Fruit fly (Drosophila melanogaster) whole organism, embryonic: Measurements from ENCODE around the gene CG17549.

Source experiments
- CG10209 ChIP-seq: fragments of 200-800 bp; sonication (Bioruptor generic); optimal IDR thresholded peaks from 3 replicates; lab custom pipeline; 2017; ENCODE audit warnings: missing biosample characterization, mild to moderate bottlenecking, missing genetic modification characterization, missing genetic modification reagents
- CG10543 ChIP-seq: fragments of 200-800 bp; sonication (Bioruptor generic); optimal IDR thresholded peaks from 3 replicates; lab custom pipeline; 2017; ENCODE audit warnings: missing biosample characterization, mild to moderate bottlenecking, missing genetic modification characterization, moderate library complexity
- CG10654 ChIP-seq: fragments of 200-800 bp; sonication (Bioruptor generic); optimal IDR thresholded peaks from 2 replicates; lab custom pipeline; 2016; ENCODE audit warnings: missing biosample characterization, missing genetic modification characterization
- CG11695 ChIP-seq: fragments of 200-800 bp; sonication (Bioruptor generic); IDR thresholded peaks from 3 replicates; pipeline ENCODE4 v1.3.6; 2022; ENCODE audit warnings: missing biosample characterization, missing genetic modification characterization
- CG12299 ChIP-seq: fragments of 200-800 bp; sonication (Bioruptor generic); optimal IDR thresholded peaks from 2 replicates; lab custom pipeline; 2018; ENCODE audit warnings: missing biosample characterization, mild to moderate bottlenecking, missing genetic modification characterization
- CG12391 ChIP-seq: fragments of 200-800 bp; sonication (Bioruptor generic); optimal IDR thresholded peaks from 3 replicates; lab custom pipeline; 2018; ENCODE audit warnings: missing biosample characterization, mild to moderate bottlenecking, missing genetic modification characterization, moderate library complexity
- CG12659 ChIP-seq: fragments of 200-800 bp; sonication (Bioruptor generic); optimal IDR thresholded peaks from 3 replicates; lab custom pipeline; 2017; ENCODE audit warnings: mild to moderate bottlenecking, missing biosample characterization, missing genetic modification reagents, missing genetic modification characterization
- CG13123 ChIP-seq: fragments of 200-800 bp; sonication (Bioruptor generic); optimal IDR thresholded peaks from 2 replicates; lab custom pipeline; 2016; ENCODE audit warnings: missing biosample characterization, missing genetic modification characterization
- CG15269 ChIP-seq: fragments of 200-800 bp; sonication (Bioruptor generic); optimal IDR thresholded peaks from 2 replicates; lab custom pipeline; 2018; ENCODE audit warnings: missing biosample characterization, mild to moderate bottlenecking, missing genetic modification characterization, moderate library complexity
- CG18599 ChIP-seq: fragments of 200-800 bp; sonication (Bioruptor generic); optimal IDR thresholded peaks from 3 replicates; lab custom pipeline; 2017; ENCODE audit warnings: missing biosample characterization, missing genetic modification characterization, mild to moderate bottlenecking, moderate library complexity, missing genetic modification reagents
- CG2120 ChIP-seq: fragments of 200-800 bp; sonication (Bioruptor generic); optimal IDR thresholded peaks from 3 replicates; lab custom pipeline; 2016; ENCODE audit warnings: missing biosample characterization, missing genetic modification characterization
- CG2889 ChIP-seq: fragments of 200-800 bp; sonication (Bioruptor generic); IDR thresholded peaks from 3 replicates; pipeline ENCODE4 v1.3.6; 2022; ENCODE audit warnings: missing biosample characterization, missing genetic modification characterization
- CG30020 ChIP-seq: fragments of 200-800 bp; optimal IDR thresholded peaks from 2 replicates; lab custom pipeline; 2019; ENCODE audit warnings: missing biosample characterization, mild to moderate bottlenecking, missing genetic modification characterization, moderate library complexity
- CG34224 ChIP-seq: fragments of 200-800 bp; sonication (Bioruptor generic); IDR thresholded peaks from 3 replicates; pipeline ENCODE4 v1.3.6; 2022; ENCODE audit warnings: missing biosample characterization, missing genetic modification characterization; ENCODE audit not compliant: partially characterized antibody
- CG4282 ChIP-seq: fragments of 200-800 bp; sonication (Bioruptor generic); optimal IDR thresholded peaks from 2 replicates; lab custom pipeline; 2016; ENCODE audit warnings: missing biosample characterization, missing genetic modification characterization
- CG6272 ChIP-seq: fragments of 200-800 bp; sonication (Bioruptor generic); IDR thresholded peaks from 2 replicates; pipeline ENCODE4 v1.3.6; 2022; ENCODE audit warnings: missing biosample characterization, missing genetic modification characterization
- CG6813 ChIP-seq: fragments of 200-800 bp; sonication (Bioruptor generic); optimal IDR thresholded peaks from 2 replicates; lab custom pipeline; 2017; ENCODE audit warnings: missing biosample characterization, missing genetic modification characterization, mild to moderate bottlenecking, moderate library complexity, missing genetic modification reagents
- CG7271 ChIP-seq: fragments of 200-800 bp; sonication (Bioruptor generic); optimal IDR thresholded peaks from 2 replicates; lab custom pipeline; 2018; ENCODE audit warnings: missing biosample characterization, mild to moderate bottlenecking, missing genetic modification characterization, moderate library complexity
- CG7839 ChIP-seq: fragments of 200-800 bp; sonication (Bioruptor generic); optimal IDR thresholded peaks from 3 replicates; lab custom pipeline; 2018; ENCODE audit warnings: missing biosample characterization, mild to moderate bottlenecking, missing genetic modification characterization, moderate library complexity
- CG8281 ChIP-seq: fragments of 200-800 bp; sonication (Bioruptor generic); optimal IDR thresholded peaks from 2 replicates; lab custom pipeline; 2018; ENCODE audit warnings: missing biosample characterization, mild to moderate bottlenecking, missing genetic modification characterization, moderate library complexity
- CG9609 ChIP-seq: fragments of 200-800 bp; sonication (Bioruptor generic); optimal IDR thresholded peaks from 3 replicates; lab custom pipeline; 2016; ENCODE audit warnings: missing biosample characterization, missing genetic modification characterization
- CG9876 ChIP-seq: fragments of 200-800 bp; sonication (Bioruptor generic); optimal IDR thresholded peaks from 2 replicates; lab custom pipeline; 2016; ENCODE audit warnings: missing biosample characterization, missing genetic modification characterization
- D19B ChIP-seq: fragments of 200-800 bp; sonication (Bioruptor generic); optimal IDR thresholded peaks from 2 replicates; lab custom pipeline; 2017; ENCODE audit warnings: missing biosample characterization, mild to moderate bottlenecking, missing genetic modification characterization
- Dbx ChIP-seq: fragments of 200-800 bp; sonication (Bioruptor generic); IDR thresholded peaks from 3 replicates; pipeline ENCODE4 v1.3.6; 2022; ENCODE audit warnings: missing biosample characterization, missing genetic modification characterization
- Dfd ChIP-seq, 2 experiments: fragments of >200 bp; optimal IDR thresholded peaks; 2 replicates each; lab custom pipeline; 2017; ENCODE audit warnings: missing biosample characterization in 2 of 2, missing genetic modification characterization in 2 of 2
- E2f2 ChIP-seq: fragments of 200-800 bp; sonication (Bioruptor generic); IDR thresholded peaks from 2 replicates; pipeline ENCODE4 v1.3.6; 2022; ENCODE audit warnings: missing biosample characterization, missing genetic modification characterization
- Fer1 ChIP-seq: fragments of 200-800 bp; sonication (Bioruptor generic); optimal IDR thresholded peaks from 2 replicates; lab custom pipeline; 2017; ENCODE audit warnings: missing biosample characterization, mild to moderate bottlenecking, missing genetic modification characterization
- Fer3 ChIP-seq: fragments of 200-800 bp; sonication (Bioruptor generic); optimal IDR thresholded peaks from 2 replicates; lab custom pipeline; 2018; ENCODE audit warnings: missing biosample characterization, mild to moderate bottlenecking, missing genetic modification characterization, moderate library complexity
- HLHmδ ChIP-seq: fragments of 200-800 bp; sonication (Bioruptor generic); optimal IDR thresholded peaks from 2 replicates; lab custom pipeline; 2018; ENCODE audit warnings: missing biosample characterization, mild to moderate bottlenecking, missing genetic modification characterization, moderate library complexity
- Hey ChIP-seq: fragments of 200-800 bp; sonication (Bioruptor generic); optimal IDR thresholded peaks from 3 replicates; lab custom pipeline; 2018; ENCODE audit warnings: missing biosample characterization, mild to moderate bottlenecking, missing genetic modification characterization
- Hr51 ChIP-seq, 2 experiments: fragments of 200-800 bp; sonication (Bioruptor generic); optimal IDR thresholded peaks; 2 replicates in 1 of 2; 3 replicates in 1 of 2; lab custom pipeline; 2016 to 2018; ENCODE audit warnings: missing biosample characterization in 2 of 2, missing genetic modification characterization in 2 of 2, mild to moderate bottlenecking in 1 of 2, moderate library complexity in 1 of 2
- MESR4 ChIP-seq: fragments of 200-800 bp; sonication (Bioruptor generic); optimal IDR thresholded peaks from 2 replicates; lab custom pipeline; 2018; ENCODE audit warnings: missing biosample characterization, mild to moderate bottlenecking, missing genetic modification characterization, moderate library complexity
- Mrtf ChIP-seq: fragments of 200-800 bp; sonication (Bioruptor generic); IDR thresholded peaks from 3 replicates; pipeline ENCODE4 v1.3.6; 2022; ENCODE audit warnings: missing biosample characterization, missing genetic modification characterization
- NC2β ChIP-seq: fragments of 200-800 bp; sonication (Bioruptor generic); optimal IDR thresholded peaks from 2 replicates; lab custom pipeline; 2016; ENCODE audit warnings: missing biosample characterization, missing genetic modification characterization
- Nf-YB ChIP-seq: fragments of 200-800 bp; sonication (Bioruptor generic); optimal IDR thresholded peaks from 3 replicates; lab custom pipeline; 2019; ENCODE audit warnings: missing biosample characterization, mild to moderate bottlenecking, missing genetic modification characterization, moderate library complexity
- Side ChIP-seq: fragments of 200-800 bp; sonication (Bioruptor generic); optimal IDR thresholded peaks from 2 replicates; lab custom pipeline; 2016; ENCODE audit warnings: missing biosample characterization, missing genetic modification characterization
- Tbp ChIP-seq: fragments of >200 bp; optimal IDR thresholded peaks from 2 replicates; lab custom pipeline; 2018; ENCODE audit warnings: missing biosample characterization, missing genetic modification characterization
- Trl ChIP-seq, 3 experiments: fragments of >200 bp in 2 of 3; fragments of 200-800 bp in 1 of 3; sonication (Bioruptor generic) in 1 of 3; optimal IDR thresholded peaks; 2 replicates in 1 of 3; 3 replicates in 2 of 3; lab custom pipeline; 2016 to 2017; ENCODE audit warnings: missing biosample characterization in 1 of 3, missing genetic modification characterization in 1 of 3
- ac ChIP-seq: fragments of 200-800 bp; sonication (Bioruptor generic); optimal IDR thresholded peaks from 3 replicates; lab custom pipeline; 2017; ENCODE audit warnings: missing biosample characterization, mild to moderate bottlenecking, missing genetic modification characterization
- bowl ChIP-seq: fragments of 200-800 bp; sonication (Bioruptor generic); IDR thresholded peaks from 2 replicates; pipeline ENCODE4 v1.3.6; 2022; ENCODE audit warnings: missing biosample characterization, missing genetic modification characterization
- dmrt99B ChIP-seq: fragments of 200-800 bp; sonication (Bioruptor generic); optimal IDR thresholded peaks from 2 replicates; lab custom pipeline; 2018; ENCODE audit warnings: missing biosample characterization, mild to moderate bottlenecking, missing genetic modification characterization, moderate library complexity
- eyg ChIP-seq: fragments of 200-800 bp; sonication (Bioruptor generic); optimal IDR thresholded peaks from 3 replicates; lab custom pipeline; 2016; ENCODE audit warnings: missing biosample characterization, missing genetic modification characterization
- fd64A ChIP-seq: fragments of 200-800 bp; sonication (Bioruptor generic); optimal IDR thresholded peaks from 3 replicates; lab custom pipeline; 2018; ENCODE audit warnings: missing biosample characterization, mild to moderate bottlenecking, missing genetic modification characterization
- gro ChIP-seq: fragments of 200-800 bp; sonication (Bioruptor generic); optimal IDR thresholded peaks from 2 replicates; lab custom pipeline; 2016; ENCODE audit warnings: missing biosample characterization, missing genetic modification characterization
- ken ChIP-seq: fragments of 200-800 bp; sonication (Bioruptor generic); IDR thresholded peaks from 3 replicates; pipeline ENCODE4 v1.3.6; 2022; ENCODE audit warnings: missing biosample characterization, missing genetic modification characterization
- nerfin-2 ChIP-seq: fragments of 200-800 bp; sonication (Bioruptor generic); IDR thresholded peaks from 2 replicates; pipeline ENCODE4 v1.3.6; 2022; ENCODE audit warnings: missing biosample characterization, missing genetic modification characterization; ENCODE audit not compliant: partially characterized antibody
- pnt ChIP-seq: fragments of 200-800 bp; sonication (Bioruptor generic); optimal IDR thresholded peaks from 3 replicates; lab custom pipeline; 2016; ENCODE audit warnings: missing biosample characterization, missing genetic modification characterization
- sc ChIP-seq, 3 experiments: fragments of >200 bp in 2 of 3; fragments of 200-800 bp in 1 of 3; sonication (Bioruptor generic) in 1 of 3; optimal IDR thresholded peaks; 2 replicates in 2 of 3; 3 replicates in 1 of 3; lab custom pipeline; 2017; ENCODE audit warnings: mild to moderate bottlenecking in 1 of 3, missing biosample characterization in 1 of 3, missing genetic modification characterization in 1 of 3, missing genetic modification reagents in 1 of 3
- sd ChIP-seq: fragments of 200-800 bp; sonication (Bioruptor generic); optimal IDR thresholded peaks from 3 replicates; lab custom pipeline; 2018; ENCODE audit warnings: missing biosample characterization, mild to moderate bottlenecking, missing genetic modification characterization, moderate library complexity
- toy ChIP-seq: fragments of 200-800 bp; sonication (Bioruptor generic); IDR thresholded peaks from 2 replicates; pipeline ENCODE4 v1.3.6; 2022; ENCODE audit warnings: missing biosample characterization, missing genetic modification characterization

The CG17549 gene

dm6 chr2L:19433292-19433691 is 43.4 kb upstream of the CG17549 start (continued):
- peak; percentile 38 for TF ChIP-seq Fer1 (GFP tag; lab: Kevin White, UChicago)
- no peak for TF ChIP-seq sc (optimal IDR thresholded peaks at IDR 0.05; lab: Kevin White, UChicago)
- TF ChIP-seq sc (GFP tag; optimal IDR thresholded peaks at IDR 0.05; lab: Kevin White, UChicago), result no peak
- no peak for TF ChIP-seq Dfd (GFP tag; optimal IDR thresholded peaks at IDR 0.05; lab: Kevin White, UChicago)
- TF ChIP-seq Fer3, result peak; percentile 8
- peak; percentile 12 for TF ChIP-seq CG15269 (tag; lab: Kevin White, UChicago)
- TF ChIP-seq fd64A (GFP tag; lab: Kevin White, UChicago), result no peak
- TF ChIP-seq ac (GFP tag; lab: Kevin White, UChicago), result no peak
- no peak for TF ChIP-seq CG13123
- TF ChIP-seq Side, result no peak
- no peak for TF ChIP-seq HLHmδ (GFP tag; lab: Kevin White, UChicago)
- no peak for TF ChIP-seq CG10654 (GFP tag; lab: Kevin White, UChicago)
- TF ChIP-seq dmrt99B (tag; lab: Kevin White, UChicago), result peak; percentile 18
- no peak for TF ChIP-seq sd
- peak; percentile 33 for TF ChIP-seq CG6813 (GFP tag; lab: Kevin White, UChicago)
- TF ChIP-seq Nf-YB, result no peak
- TF ChIP-seq CG9609 (GFP tag; lab: Kevin White, UChicago), result no peak
- no peak for TF ChIP-seq CG10209
- TF ChIP-seq Mrtf (GFP tag; lab: Robert Waterston, UW), result no peak
- peak; percentile 32 for TF ChIP-seq CG2120 (GFP tag; lab: Kevin White, UChicago)
- no peak for TF ChIP-seq CG4282 (GFP tag; lab: Kevin White, UChicago)
- TF ChIP-seq CG7839 (tag; lab: Kevin White, UChicago), result peak; percentile 22
- TF ChIP-seq Dbx (GFP tag; lab: Robert Waterston, UW), result no peak
- peak; percentile 6 for TF ChIP-seq CG12659 (GFP tag; lab: Kevin White, UChicago)
- TF ChIP-seq CG11695 (GFP tag; lab: Robert Waterston, UW), result no peak
- no peak for TF ChIP-seq bowl (GFP tag; lab: Robert Waterston, UW)
- no peak for TF ChIP-seq nerfin-2 (GFP tag; lab: Robert Waterston, UW)
- TF ChIP-seq CG8281, result no peak
- TF ChIP-seq gro (GFP tag; lab: Kevin White, UChicago), result no peak
- TF ChIP-seq CG34224 (GFP tag; lab: Robert Waterston, UW), result no peak
- no peak for TF ChIP-seq CG12299 (tag; lab: Kevin White, UChicago)
- TF ChIP-seq CG10543, result peak; percentile 34
- TF ChIP-seq MESR4 (GFP tag; lab: Kevin White, UChicago), result no peak
- no peak for TF ChIP-seq Hey (tag; lab: Kevin White, UChicago)
- TF ChIP-seq CG30020 (tag; lab: Kevin White, UChicago), result no peak
- TF ChIP-seq CG7271 (tag; lab: Kevin White, UChicago), result no peak
- peak; percentile 40 for TF ChIP-seq CG18599 (GFP tag; lab: Kevin White, UChicago)
- no peak for TF ChIP-seq Tbp (GFP tag; lab: Kevin White, UChicago)
- TF ChIP-seq D19B (GFP tag; lab: Kevin White, UChicago), result no peak
- no peak for TF ChIP-seq CG9876 (GFP tag; lab: Kevin White, UChicago)
- TF ChIP-seq CG6272 (GFP tag; lab: Robert Waterston, UW), result no peak
- peak in 1 of 2 experiments; percentile 14 for TF ChIP-seq Hr51 (GFP tag; optimal IDR thresholded peaks at IDR 0.05; lab: Kevin White, UChicago)
- TF ChIP-seq eyg (GFP tag; lab: Kevin White, UChicago), result no peak
- TF ChIP-seq toy (GFP tag; lab: Robert Waterston, UW), result no peak
- no peak for TF ChIP-seq pnt (GFP tag; lab: Kevin White, UChicago)
- TF ChIP-seq E2f2 (GFP tag; lab: Robert Waterston, UW), result no peak
- TF ChIP-seq Trl (optimal IDR thresholded peaks at IDR 0.05; lab: Kevin White, UChicago), result no peak
- no peak for TF ChIP-seq Trl (GFP tag; optimal IDR thresholded peaks at IDR 0.05; lab: Kevin White, UChicago)
- peak; percentile 25 for TF ChIP-seq CG12391 (tag; lab: Kevin White, UChicago)
- no peak for TF ChIP-seq CG2889 (GFP tag; lab: Robert Waterston, UW)
- TF ChIP-seq ken (GFP tag; lab: Robert Waterston, UW), result no peak
- TF ChIP-seq NC2β (GFP tag; lab: Kevin White, UChicago), result no peak
